Fruit fly (Drosophila melanogaster) whole organism, prepupa: ENCODE data around the gene Rab19.

Source experiments
- Blimp-1 ChIP-seq: fragments of 200-800 bp; sonication (Bioruptor generic); optimal IDR thresholded peaks from 3 replicates; lab custom pipeline; 2017; ENCODE audit warnings: missing biosample characterization, missing genetic modification characterization, mild to moderate bottlenecking, moderate library complexity, missing genetic modification reagents
- CG11294 ChIP-seq: fragments of 200-800 bp; sonication (Bioruptor generic); IDR thresholded peaks from 2 replicates; pipeline ENCODE4 v1.3.6; 2022; ENCODE audit warnings: missing biosample characterization, missing genetic modification characterization
- CG11762 ChIP-seq: fragments of 200-800 bp; sonication (Bioruptor generic); optimal IDR thresholded peaks from 3 replicates; lab custom pipeline; 2016; ENCODE audit warnings: missing biosample characterization, missing genetic modification characterization; ENCODE audit not compliant: insufficient read depth
- CG9139 ChIP-seq: fragments of 200-800 bp; sonication (Bioruptor generic); optimal IDR thresholded peaks from 3 replicates; lab custom pipeline; 2017; ENCODE audit warnings: missing biosample characterization, mild to moderate bottlenecking, missing genetic modification characterization
- Hr4 ChIP-seq: fragments of 200-800 bp; sonication (Bioruptor generic); optimal IDR thresholded peaks from 3 replicates; lab custom pipeline; 2016; ENCODE audit warnings: missing biosample characterization, missing genetic modification characterization
- Lpt ChIP-seq: fragments of 200-800 bp; sonication (Bioruptor generic); optimal IDR thresholded peaks from 3 replicates; lab custom pipeline; 2016; ENCODE audit warnings: missing biosample characterization, missing genetic modification characterization
- OdsH ChIP-seq: fragments of 200-800 bp; sonication (Bioruptor generic); optimal IDR thresholded peaks from 3 replicates; lab custom pipeline; 2016; ENCODE audit warnings: missing biosample characterization, missing genetic modification characterization
- Sox15 ChIP-seq: fragments of 200-800 bp; sonication (Bioruptor generic); optimal IDR thresholded peaks from 3 replicates; lab custom pipeline; 2016; ENCODE audit warnings: missing biosample characterization, missing genetic modification characterization
- fkh ChIP-seq: fragments of 200-800 bp; sonication (Bioruptor generic); optimal IDR thresholded peaks from 3 replicates; lab custom pipeline; 2017; ENCODE audit warnings: missing biosample characterization, mild to moderate bottlenecking, missing genetic modification characterization, moderate library complexity
- spab ChIP-seq: fragments of 200-800 bp; sonication (Bioruptor generic); optimal IDR thresholded peaks from 2 replicates; lab custom pipeline; 2017; ENCODE audit warnings: missing biosample characterization, mild to moderate bottlenecking, missing genetic modification characterization, missing genetic modification reagents
- ss ChIP-seq, 2 experiments: fragments of 200-800 bp; sonication (Bioruptor generic); optimal IDR thresholded peaks; 2 replicates in 1 of 2; 3 replicates in 1 of 2; lab custom pipeline; 2017 to 2018; ENCODE audit warnings: mild to moderate bottlenecking in 2 of 2, missing biosample characterization in 2 of 2, missing genetic modification characterization in 2 of 2, moderate library complexity in 1 of 2

DNA sequence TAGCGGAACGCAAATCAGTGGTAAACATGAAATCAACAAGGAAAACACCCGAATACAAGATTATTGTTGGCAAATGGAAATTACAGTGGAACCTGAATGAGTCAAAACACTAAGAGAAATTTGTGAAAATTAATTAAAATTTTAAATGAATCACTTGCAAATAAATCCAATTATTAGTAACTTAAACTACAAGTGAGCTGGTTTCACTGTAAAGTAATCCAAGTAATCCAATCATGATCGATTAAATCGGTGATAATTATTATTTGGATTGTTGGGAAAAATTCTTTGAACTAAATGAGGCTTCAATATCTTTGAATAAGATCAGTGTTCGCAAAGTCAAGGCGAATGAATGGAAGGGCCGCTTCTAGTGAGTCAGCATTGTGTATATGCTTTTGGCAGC, 8.4 kb upstream of the Rab19 start:
- no peak for TF ChIP-seq Hr4 (GFP tag; lab: Kevin White, UChicago)
- TF ChIP-seq fkh (GFP tag; lab: Kevin White, UChicago) = no peak
- TF ChIP-seq CG11294 (GFP tag; lab: Robert Waterston, UW) = no peak
- no peak for TF ChIP-seq spab (GFP tag; lab: Kevin White, UChicago)
- no peak for TF ChIP-seq Blimp-1 (GFP tag; lab: Kevin White, UChicago)
- no peak for TF ChIP-seq CG11762 (GFP tag; lab: Kevin White, UChicago)
- TF ChIP-seq Lpt = no peak
- no peak for TF ChIP-seq ss (GFP tag; optimal IDR thresholded peaks at IDR 0.05; lab: Kevin White, UChicago)
- no peak for TF ChIP-seq Sox15
- TF ChIP-seq CG9139 (GFP tag; lab: Kevin White, UChicago) = no peak
- no peak for TF ChIP-seq OdsH (GFP tag; lab: Kevin White, UChicago)
